Worm (Caenorhabditis elegans) whole organism, L1 larva: ENCODE data around the gene C47D12.5.

Experiments used
- C04F5.9 ChIP-seq: sonication (generic microtip); optimal IDR thresholded peaks from 2 replicates; lab custom pipeline; 2016; ENCODE audit warnings: missing genetic modification characterization, missing compliant biosample characterization
- C34B4.2 ChIP-seq: sonication (generic microtip); optimal IDR thresholded peaks from 2 replicates; lab custom pipeline; 2017; ENCODE audit warnings: mild to moderate bottlenecking, missing genetic modification characterization, missing compliant biosample characterization
- F16B12.6 ChIP-seq: fragments of 150-350 bp; optimal IDR thresholded peaks from 2 replicates; lab custom pipeline; 2014; ENCODE audit warnings: missing biosample characterization, missing genetic modification characterization
- Y116A8C.19 ChIP-seq: sonication (generic microtip); optimal IDR thresholded peaks from 2 replicates; lab custom pipeline; 2016; ENCODE audit warnings: missing compliant biosample characterization, missing genetic modification characterization, borderline replicate concordance
- aha-1 ChIP-seq: fragments of 150-350 bp; optimal IDR thresholded peaks from 2 replicates; lab custom pipeline; 2014; ENCODE audit warnings: missing biosample characterization, missing genetic modification characterization
- aly-2 ChIP-seq: fragments of 150-350 bp; optimal IDR thresholded peaks from 2 replicates; lab custom pipeline; 2014; ENCODE audit warnings: missing biosample characterization, missing genetic modification characterization
- ama-1 ChIP-seq: fragments of 150-350 bp; optimal IDR thresholded peaks from 2 replicates; lab custom pipeline; 2014
- blmp-1 ChIP-seq: fragments of 150-350 bp; optimal IDR thresholded peaks from 2 replicates; lab custom pipeline; 2014; ENCODE audit warnings: missing biosample characterization, missing genetic modification characterization
- ceh-88 ChIP-seq: fragments of 200-800 bp; sonication (Bioruptor generic); IDR thresholded peaks from 2 replicates; pipeline ENCODE4 v1.3.6; 2022; ENCODE audit warnings: missing genetic modification characterization, missing compliant biosample characterization
- ceh-90 ChIP-seq: sonication (generic microtip); optimal IDR thresholded peaks from 2 replicates; lab custom pipeline; 2016; ENCODE audit warnings: missing genetic modification characterization, missing compliant biosample characterization
- ces-1 ChIP-seq: fragments of 150-350 bp; optimal IDR thresholded peaks from 2 replicates; lab custom pipeline; 2014; ENCODE audit warnings: missing biosample characterization, missing genetic modification reagents, missing genetic modification characterization
- dsc-1 ChIP-seq: sonication (generic microtip); optimal IDR thresholded peaks from 2 replicates; lab custom pipeline; 2016; ENCODE audit warnings: mild to moderate bottlenecking, missing genetic modification characterization, missing compliant biosample characterization
- elt-2 ChIP-seq: sonication (generic microtip); optimal IDR thresholded peaks from 2 replicates; lab custom pipeline; 2016; ENCODE audit warnings: missing genetic modification characterization, mild to moderate bottlenecking, inconsistent platforms, missing compliant biosample characterization, missing genetic modification reagents
- fkh-4 ChIP-seq: sonication (generic microtip); optimal IDR thresholded peaks from 2 replicates; lab custom pipeline; 2016; ENCODE audit warnings: missing compliant biosample characterization, missing genetic modification characterization, borderline replicate concordance
- fkh-8 ChIP-seq: sonication (generic microtip); optimal IDR thresholded peaks from 2 replicates; lab custom pipeline; 2016; ENCODE audit warnings: mild to moderate bottlenecking, missing genetic modification characterization, missing compliant biosample characterization
- fos-1 ChIP-seq: fragments of 150-350 bp; optimal IDR thresholded peaks from 2 replicates; lab custom pipeline; 2014; ENCODE audit warnings: missing biosample characterization, missing genetic modification characterization
- hlh-4 ChIP-seq: sonication (generic microtip); optimal IDR thresholded peaks from 2 replicates; lab custom pipeline; 2016; ENCODE audit warnings: mild to moderate bottlenecking, missing genetic modification characterization, missing compliant biosample characterization
- hpl-2 ChIP-seq: fragments of 150-350 bp; optimal IDR thresholded peaks from 2 replicates; lab custom pipeline; 2014; ENCODE audit warnings: missing biosample characterization, missing genetic modification reagents, missing genetic modification characterization
- isw-1 ChIP-seq: fragments of 200-800 bp; sonication (Bioruptor generic); IDR thresholded peaks from 2 replicates; pipeline ENCODE4 v1.3.6; 2022; ENCODE audit warnings: missing genetic modification characterization, missing compliant biosample characterization
- jun-1 ChIP-seq: fragments of 150-350 bp; optimal IDR thresholded peaks from 2 replicates; lab custom pipeline; 2014; ENCODE audit warnings: missing biosample characterization, missing genetic modification reagents, missing genetic modification characterization
- lin-13 ChIP-seq: fragments of 150-350 bp; optimal IDR thresholded peaks from 2 replicates; lab custom pipeline; 2014; ENCODE audit warnings: missing biosample characterization, missing genetic modification reagents, missing genetic modification characterization
- lin-14 ChIP-seq: fragments of 200-800 bp; sonication (Bioruptor generic); optimal IDR thresholded peaks from 2 replicates; lab custom pipeline; 2018; ENCODE audit warnings: mild to moderate bottlenecking, missing genetic modification characterization, moderate library complexity, missing compliant biosample characterization
- lin-35 ChIP-seq, 2 experiments: fragments of 150-350 bp; optimal IDR thresholded peaks; 2 replicates each; lab custom pipeline; 2014; ENCODE audit warnings: missing biosample characterization in 2 of 2, missing genetic modification characterization in 2 of 2, missing genetic modification reagents in 2 of 2
- lsy-2 ChIP-seq, 2 experiments: fragments of 150-350 bp; optimal IDR thresholded peaks; 2 replicates each; lab custom pipeline; 2014; ENCODE audit warnings: missing biosample characterization in 2 of 2, missing genetic modification characterization in 2 of 2
- mdl-1 ChIP-seq, 2 experiments: fragments of 150-350 bp; optimal IDR thresholded peaks; 2 replicates each; lab custom pipeline; 2014 to 2017; ENCODE audit warnings: missing biosample characterization in 2 of 2, missing genetic modification characterization in 2 of 2, inconsistent platforms in 1 of 2
- mef-2 ChIP-seq: fragments of 150-350 bp; optimal IDR thresholded peaks from 2 replicates; lab custom pipeline; 2014; ENCODE audit warnings: missing biosample characterization, missing genetic modification characterization
- mep-1 ChIP-seq: fragments of 150-350 bp; optimal IDR thresholded peaks from 2 replicates; lab custom pipeline; 2014; ENCODE audit warnings: missing biosample characterization, missing genetic modification characterization
- nhr-11 ChIP-seq: fragments of 150-350 bp; optimal IDR thresholded peaks from 2 replicates; lab custom pipeline; 2014; ENCODE audit warnings: missing biosample characterization, missing genetic modification characterization
- nhr-19 ChIP-seq: fragments of 200-800 bp; sonication (Bioruptor generic); conservative IDR thresholded peaks from 2 replicates; pipeline ENCODE4 v1.3.6; 2022; ENCODE audit warnings: missing genetic modification characterization, missing compliant biosample characterization
- nhr-28 ChIP-seq: fragments of 150-350 bp; optimal IDR thresholded peaks from 2 replicates; lab custom pipeline; 2014; ENCODE audit warnings: missing biosample characterization, missing genetic modification characterization
- nhr-85 ChIP-seq: sonication (generic microtip); peaks from one replicate; lab custom pipeline; 2016; ENCODE audit warnings: missing genetic modification characterization, inconsistent platforms, missing compliant biosample characterization
- nhr-90 ChIP-seq: sonication (generic microtip); optimal IDR thresholded peaks from 2 replicates; lab custom pipeline; 2016; ENCODE audit warnings: mild to moderate bottlenecking, missing genetic modification characterization, missing compliant biosample characterization; ENCODE audit not compliant: poor library complexity
- pag-3 ChIP-seq: sonication (generic microtip); optimal IDR thresholded peaks from 2 replicates; lab custom pipeline; 2017; ENCODE audit warnings: missing genetic modification characterization, mild to moderate bottlenecking, missing compliant biosample characterization, antibody characterized with exemption, borderline replicate concordance; ENCODE audit not compliant: insufficient read depth
- pqm-1 ChIP-seq: sonication (generic microtip); optimal IDR thresholded peaks from 3 replicates; lab custom pipeline; 2017; ENCODE audit warnings: missing biosample characterization, missing genetic modification characterization
- skn-1 ChIP-seq: fragments of 150-350 bp; optimal IDR thresholded peaks from 2 replicates; lab custom pipeline; 2014; ENCODE audit warnings: missing biosample characterization, missing genetic modification characterization
- snpc-4 ChIP-seq: fragments of 150-350 bp; optimal IDR thresholded peaks from 2 replicates; lab custom pipeline; 2014; ENCODE audit warnings: missing biosample characterization, missing genetic modification characterization
- snu-23 ChIP-seq: sonication (generic microtip); optimal IDR thresholded peaks from 2 replicates; lab custom pipeline; 2016; ENCODE audit warnings: missing genetic modification characterization, missing compliant biosample characterization
- sup-37 ChIP-seq: fragments of 200-800 bp; sonication (Bioruptor generic); optimal IDR thresholded peaks from 2 replicates; lab custom pipeline; 2018; ENCODE audit warnings: mild to moderate bottlenecking, missing genetic modification characterization, missing compliant biosample characterization
- tbx-2 ChIP-seq: sonication (generic microtip); optimal IDR thresholded peaks from 2 replicates; lab custom pipeline; 2016; ENCODE audit warnings: missing genetic modification characterization, missing compliant biosample characterization
- unc-130 ChIP-seq: fragments of 150-350 bp; optimal IDR thresholded peaks from 2 replicates; lab custom pipeline; 2017; ENCODE audit warnings: missing biosample characterization, missing genetic modification characterization, inconsistent platforms
- unc-30 ChIP-seq: sonication (generic microtip); optimal IDR thresholded peaks from 2 replicates; lab custom pipeline; 2017; ENCODE audit warnings: missing biosample characterization, missing genetic modification characterization
- unc-62 ChIP-seq: fragments of 150-350 bp; optimal IDR thresholded peaks from 2 replicates; lab custom pipeline; 2014; ENCODE audit warnings: missing biosample characterization, missing genetic modification reagents, missing genetic modification characterization
- unc-86 ChIP-seq: sonication (generic microtip); optimal IDR thresholded peaks from 2 replicates; lab custom pipeline; 2016; ENCODE audit warnings: missing genetic modification characterization, missing compliant biosample characterization
- xbp-1 ChIP-seq: sonication (generic microtip); optimal IDR thresholded peaks from 2 replicates; lab custom pipeline; 2016; ENCODE audit warnings: missing genetic modification characterization, missing compliant biosample characterization
- zag-1 ChIP-seq: fragments of 150-350 bp; optimal IDR thresholded peaks from 2 replicates; lab custom pipeline; 2014; ENCODE audit warnings: missing biosample characterization, missing genetic modification characterization
- zip-4 ChIP-seq: fragments of 200-800 bp; sonication (Bioruptor generic); optimal IDR thresholded peaks from 2 replicates; lab custom pipeline; 2018; ENCODE audit warnings: mild to moderate bottlenecking, missing genetic modification characterization, moderate library complexity, missing compliant biosample characterization
- ztf-4 ChIP-seq: fragments of 150-350 bp; optimal IDR thresholded peaks from 2 replicates; lab custom pipeline; 2014; ENCODE audit warnings: missing biosample characterization, missing genetic modification characterization

The C47D12.5 gene

ce11 chrII:11634681-11635527, 50.2 kb downstream of the C47D12.5 start (continued):
- TF ChIP-seq lin-13 (GFP tag; lab: Kevin White, UChicago): peak; percentile 51
- TF ChIP-seq zag-1 (tag; lab: Kevin White, UChicago): no peak
- peak; percentile 67 for TF ChIP-seq skn-1 (tag; lab: Kevin White, UChicago)
- peak; percentile 63 to 74 for TF ChIP-seq lsy-2 (tag; optimal IDR thresholded peaks at IDR 0.05; lab: Kevin White, UChicago)
- no peak for TF ChIP-seq unc-62 (GFP tag; lab: Kevin White, UChicago)
- TF ChIP-seq jun-1 (tag; lab: Kevin White, UChicago): peak; percentile 86
- peak; percentile 79 for TF ChIP-seq nhr-19 (GFP tag; lab: Robert Waterston, UW)
- peak; percentile 86 for TF ChIP-seq nhr-85 (tag; lab: Kevin White, UChicago)
- TF ChIP-seq pag-3 (tag; lab: Kevin White, UChicago): no peak
- peak; percentile 95 for TF ChIP-seq lin-14 (GFP tag; lab: Kevin White, UChicago)
- TF ChIP-seq unc-30 (tag; lab: Kevin White, UChicago): no peak
- TF ChIP-seq aly-2 (tag; lab: Kevin White, UChicago): no peak
- peak; percentile 83 for TF ChIP-seq ztf-4 (tag; lab: Kevin White, UChicago)
- peak; percentile 46 for TF ChIP-seq fos-1 (tag; lab: Kevin White, UChicago)
- TF ChIP-seq mdl-1 (tag; optimal IDR thresholded peaks at IDR 0.05; lab: Kevin White, UChicago): peak in 1 of 2 experiments; percentile 88
- no peak for TF ChIP-seq Y116A8C.19 (tag; lab: Kevin White, UChicago)
- TF ChIP-seq ceh-88: peak; percentile 62; the same call in 1 of the 2 replicates
- TF ChIP-seq xbp-1 (tag; lab: Kevin White, UChicago): peak; percentile 98

- TF ChIP-seq lsy-2 (tag; optimal IDR thresholded peaks at IDR 0.05; lab: Kevin White, UChicago) (peak; percentile 71 to 86), ces-1 (no peak), fkh-4 (tag; lab: Kevin White, UChicago) (no peak), blmp-1 (tag; lab: Kevin White, UChicago) (peak; percentile 67), lin-14 (GFP tag; lab: Kevin White, UChicago) (peak; percentile 98), zip-4 (GFP tag; lab: Kevin White, UChicago) (no peak), F16B12.6 (tag; lab: Kevin White, UChicago) (peak; percentile 9), nhr-19 (GFP tag; lab: Robert Waterston, UW) (peak; percentile 84), tbx-2 (tag; lab: Kevin White, UChicago) (peak; percentile 89), fkh-8 (peak; percentile 96), pqm-1 (tag; lab: Kevin White, UChicago) (no peak), unc-86 (tag; lab: Kevin White, UChicago) (peak; percentile 82), nhr-11 (peak; percentile 58), nhr-90 (tag; lab: Kevin White, UChicago) (peak; percentile 83), aha-1 (tag; lab: Kevin White, UChicago) (no peak), mef-2 (tag; lab: Kevin White, UChicago) (peak; percentile 83), hpl-2 (GFP tag; lab: Kevin White, UChicago) (no peak), unc-30 (tag; lab: Kevin White, UChicago) (no peak), lin-35 (GFP tag; optimal IDR thresholded peaks at IDR 0.05; lab: Kevin White, UChicago) (peak; percentile 64 to 83), snpc-4 (peak; percentile 50), dsc-1 (tag; lab: Kevin White, UChicago) (peak; percentile 66), unc-62 (GFP tag; lab: Kevin White, UChicago) (no peak), snu-23 (GFP tag; lab: Kevin White, UChicago) (peak; percentile 96), aly-2 (tag; lab: Kevin White, UChicago) (no peak), nhr-28 (tag; lab: Kevin White, UChicago) (no peak), unc-130 (tag; lab: Kevin White, UChicago) (peak; percentile 88), sup-37 (GFP tag; lab: Kevin White, UChicago) (no peak), hlh-4 (tag; lab: Kevin White, UChicago) (no peak), ama-1 (lab: Kevin White, UChicago) (no peak), isw-1 (GFP tag; lab: Robert Waterston, UW) (peak; percentile 75), Y116A8C.19 (tag; lab: Kevin White, UChicago) (no peak), elt-2 (tag; lab: Kevin White, UChicago) (peak; percentile 34), mep-1 (tag; lab: Kevin White, UChicago) (peak; percentile 73), xbp-1 (tag; lab: Kevin White, UChicago) (peak; percentile 89), C34B4.2 (tag; lab: Kevin White, UChicago) (no peak), ceh-90 (tag; lab: Kevin White, UChicago) (no peak), C04F5.9 (tag; lab: Kevin White, UChicago) (no peak), ztf-4 (tag; lab: Kevin White, UChicago) (peak; percentile 88), ceh-88 (peak; percentile 82)
These were observed 50.9 kb downstream of the C47D12.5 start for ce11 chrII:11634057-11634676.
